ENCODE assay signal across 4 worm cellular contexts in genomic region chrIII:12425846-12426405, ce11.
TF ChIP-seq lines count a peak whose summit lies in the region.

No protein-coding gene starts in this region.

TF ChIP-seq in whole organism, L1 larva, 84 proteins besides CTCF, POLR2A, EP300 and RAD21:
- no peak for TF ChIP-seq Y116A8C.19 (tag; optimal IDR thresholded peaks at IDR 0.05; lab: Kevin White, UChicago; ENCODE audit: borderline replicate concordance)
- TF ChIP-seq C34B4.2 (tag; optimal IDR thresholded peaks at IDR 0.05; lab: Kevin White, UChicago) = no peak
- TF ChIP-seq grh-1 (GFP tag; IDR thresholded peaks at IDR 0.05; lab: Robert Waterston, UW) = 0 out of 2 replicates have a peak, but pooled peaks have one; percentile 13
- TF ChIP-seq lsy-2 (tag; optimal IDR thresholded peaks at IDR 0.05; lab: Kevin White, UChicago) = peak in 1 of 2 experiments; percentile 15
- no peak for TF ChIP-seq efl-1 (optimal IDR thresholded peaks at IDR 0.05; lab: Kevin White, UChicago)
- TF ChIP-seq efl-1 (GFP tag; optimal IDR thresholded peaks at IDR 0.05 in 1 of 2; lab: Kevin White, UChicago) = peak in 1 of 2 experiments; percentile 91
- TF ChIP-seq elt-2 (tag; optimal IDR thresholded peaks at IDR 0.05; lab: Kevin White, UChicago) = no peak
- TF ChIP-seq tlp-1 (tag; optimal IDR thresholded peaks at IDR 0.05; lab: Kevin White, UChicago) = peak; percentile 70

TF ChIP-seq in whole organism, L2 larva, 48 proteins besides CTCF, POLR2A, EP300 and RAD21:
- TF ChIP-seq Y55F3AM.14 (GFP tag; optimal IDR thresholded peaks at IDR 0.05; lab: Kevin White, UChicago) (no peak), sma-3 (GFP tag; optimal IDR thresholded peaks at IDR 0.05; lab: Kevin White, UChicago) (no peak), ztf-1 (GFP tag; conservative IDR thresholded peaks at IDR 0.05; lab: Robert Waterston, UW) (no peak), zag-1 (tag; optimal IDR thresholded peaks at IDR 0.05; lab: Kevin White, UChicago) (no peak), fos-1 (tag; optimal IDR thresholded peaks at IDR 0.05; lab: Kevin White, UChicago) (no peak), nhr-25 (tag; optimal IDR thresholded peaks at IDR 0.05; lab: Kevin White, UChicago) (peak; percentile 52), unc-55 (GFP tag; optimal IDR thresholded peaks at IDR 0.05; lab: Kevin White, UChicago) (no peak), ZK546.5 (tag; optimal IDR thresholded peaks at IDR 0.05; lab: Kevin White, UChicago) (no peak), R02D3.7 (tag; optimal IDR thresholded peaks at IDR 0.05; lab: Kevin White, UChicago) (no peak), nhr-12 (tag; optimal IDR thresholded peaks at IDR 0.05; lab: Kevin White, UChicago) (peak; percentile 81), skn-1 (tag; optimal IDR thresholded peaks at IDR 0.05; lab: Kevin White, UChicago) (no peak), mab-5 (tag; optimal IDR thresholded peaks at IDR 0.05; lab: Kevin White, UChicago) (peak; percentile 17)

TF ChIP-seq in whole organism, L4 larva, 104 proteins besides CTCF, POLR2A, EP300 and RAD21:
- TF ChIP-seq nhr-77 (tag; optimal IDR thresholded peaks at IDR 0.05; lab: Kevin White, UChicago) (no peak), nhr-28 (tag; optimal IDR thresholded peaks at IDR 0.05; lab: Kevin White, UChicago) (peak; percentile 2), ztf-7 (tag; optimal IDR thresholded peaks at IDR 0.05; lab: Kevin White, UChicago) (peak; percentile 60), aha-1 (tag; lab: Kevin White, UChicago) (peak; percentile 91), mep-1 (tag; optimal IDR thresholded peaks at IDR 0.05; lab: Kevin White, UChicago) (peak; percentile 67), lin-38 (GFP tag; IDR thresholded peaks at IDR 0.05; lab: Robert Waterston, UW) (no peak), saeg-2 (GFP tag; IDR thresholded peaks at IDR 0.05; lab: Robert Waterston, UW) (no peak)

TF ChIP-seq in whole organism, young adult, 124 proteins besides CTCF, POLR2A, EP300 and RAD21:
- TF ChIP-seq ama-1 (optimal IDR thresholded peaks at IDR 0.05; lab: Kevin White, UChicago) (no peak), ama-1 (GFP tag; optimal IDR thresholded peaks at IDR 0.05; lab: Kevin White, UChicago) (peak in 1 of 2 experiments; percentile 65), T07F8.4 (tag; optimal IDR thresholded peaks at IDR 0.05; lab: Kevin White, UChicago) (no peak), Y67H2A.10 (GFP tag; conservative IDR thresholded peaks at IDR 0.05; lab: Robert Waterston, UW) (no peak), dpl-1 (GFP tag; optimal IDR thresholded peaks at IDR 0.05; lab: Kevin White, UChicago) (peak; percentile 14)
